Worm (Caenorhabditis elegans) whole organism, late embryonic: ENCODE results near the gene Y43F8A.1.

Source experiments
- C08G9.2 ChIP-seq: sonication (generic microtip); optimal IDR thresholded peaks from 2 replicates; lab custom pipeline; 2016; ENCODE audit warnings: mild to moderate bottlenecking, missing genetic modification characterization, moderate library complexity, missing compliant biosample characterization
- T23F11.4 ChIP-seq: fragments of 200-800 bp; sonication (Bioruptor generic); optimal IDR thresholded peaks from 2 replicates; lab custom pipeline; 2018; ENCODE audit warnings: mild to moderate bottlenecking, missing genetic modification characterization, missing compliant biosample characterization
- ahr-1 ChIP-seq: sonication (generic microtip); optimal IDR thresholded peaks from 2 replicates; lab custom pipeline; 2016; ENCODE audit warnings: missing genetic modification characterization, missing compliant biosample characterization
- ama-1 ChIP-seq: fragments of 150-350 bp; optimal IDR thresholded peaks from 2 replicates; lab custom pipeline; 2014
- ceh-14 ChIP-seq: sonication (generic microtip); optimal IDR thresholded peaks from 2 replicates; lab custom pipeline; 2016; ENCODE audit warnings: missing genotype, missing genetic modification characterization, missing compliant biosample characterization
- ceh-19 ChIP-seq: fragments of 200-800 bp; sonication (Bioruptor generic); optimal IDR thresholded peaks from 2 replicates; lab custom pipeline; 2018; ENCODE audit warnings: mild to moderate bottlenecking, missing genetic modification characterization, missing compliant biosample characterization
- ceh-22 ChIP-seq: sonication (generic microtip); optimal IDR thresholded peaks from 2 replicates; lab custom pipeline; 2017; ENCODE audit warnings: missing biosample characterization, missing genetic modification characterization
- ceh-24 ChIP-seq: sonication (generic microtip); optimal IDR thresholded peaks from 2 replicates; lab custom pipeline; 2016; ENCODE audit warnings: mild to moderate bottlenecking, missing genetic modification characterization, missing compliant biosample characterization
- ceh-30 ChIP-seq: fragments of 150-350 bp; optimal IDR thresholded peaks from 2 replicates; lab custom pipeline; 2014; ENCODE audit warnings: missing biosample characterization, missing genetic modification characterization
- ceh-45 ChIP-seq: fragments of 200-800 bp; sonication (Bioruptor generic); IDR thresholded peaks from 2 replicates; pipeline ENCODE4 v1.3.6; 2022; ENCODE audit warnings: missing genetic modification reagents, missing genetic modification characterization, missing compliant biosample characterization
- ceh-48 ChIP-seq: sonication (generic microtip); optimal IDR thresholded peaks from 2 replicates; lab custom pipeline; 2016; ENCODE audit warnings: missing genetic modification characterization, inconsistent platforms, missing compliant biosample characterization
- ceh-6 ChIP-seq: fragments of 200-800 bp; sonication (Bioruptor generic); optimal IDR thresholded peaks from 2 replicates; lab custom pipeline; 2018; ENCODE audit warnings: mild to moderate bottlenecking, missing genetic modification characterization, missing compliant biosample characterization
- dmd-4 ChIP-seq: sonication (generic microtip); optimal IDR thresholded peaks from 2 replicates; lab custom pipeline; 2016; ENCODE audit warnings: borderline replicate concordance, missing genetic modification characterization, missing compliant biosample characterization
- elt-2 ChIP-seq: sonication (generic microtip); optimal IDR thresholded peaks from 2 replicates; lab custom pipeline; 2016; ENCODE audit warnings: missing genetic modification reagents, missing genetic modification characterization, missing compliant biosample characterization
- elt-4 ChIP-seq: sonication (generic microtip); optimal IDR thresholded peaks from 2 replicates; lab custom pipeline; 2016; ENCODE audit warnings: missing genetic modification characterization, missing compliant biosample characterization
- ets-4 ChIP-seq: sonication (generic microtip); optimal IDR thresholded peaks from 2 replicates; lab custom pipeline; 2016; ENCODE audit warnings: missing genetic modification characterization, missing compliant biosample characterization
- eyg-1 ChIP-seq: sonication (generic microtip); optimal IDR thresholded peaks from 2 replicates; lab custom pipeline; 2016; ENCODE audit warnings: missing genotype, missing genetic modification characterization, missing compliant biosample characterization
- fkh-10 ChIP-seq: fragments of 150-350 bp; optimal IDR thresholded peaks from 2 replicates; lab custom pipeline; 2014; ENCODE audit warnings: missing biosample characterization, missing genetic modification reagents, missing genetic modification characterization
- hlh-13 ChIP-seq: fragments of 200-800 bp; sonication (Bioruptor generic); optimal IDR thresholded peaks from 2 replicates; lab custom pipeline; 2018; ENCODE audit warnings: mild to moderate bottlenecking, missing genetic modification characterization, missing compliant biosample characterization
- hlh-6 ChIP-seq: sonication (generic microtip); optimal IDR thresholded peaks from 2 replicates; lab custom pipeline; 2016; ENCODE audit warnings: missing genotype, missing genetic modification characterization, missing compliant biosample characterization
- mec-3 ChIP-seq: sonication (generic microtip); optimal IDR thresholded peaks from 2 replicates; lab custom pipeline; 2016; ENCODE audit warnings: borderline replicate concordance, missing genetic modification characterization, missing compliant biosample characterization
- nfya-1 ChIP-seq: sonication (generic microtip); optimal IDR thresholded peaks from 2 replicates; lab custom pipeline; 2017; ENCODE audit warnings: missing genetic modification characterization, mild to moderate bottlenecking, missing compliant biosample characterization, antibody characterized with exemption, moderate library complexity
- nhr-11 ChIP-seq: fragments of 150-350 bp; optimal IDR thresholded peaks from 2 replicates; lab custom pipeline; 2014; ENCODE audit warnings: missing biosample characterization, missing genetic modification characterization
- nhr-232 ChIP-seq: sonication (generic microtip); optimal IDR thresholded peaks from 2 replicates; lab custom pipeline; 2016; ENCODE audit warnings: missing genetic modification characterization, missing compliant biosample characterization
- odd-2 ChIP-seq: sonication (generic microtip); optimal IDR thresholded peaks from 2 replicates; lab custom pipeline; 2017; ENCODE audit warnings: antibody characterized with exemption, mild to moderate bottlenecking, missing genetic modification characterization, missing compliant biosample characterization
- pag-3 ChIP-seq: sonication (generic microtip); optimal IDR thresholded peaks from 2 replicates; lab custom pipeline; 2016; ENCODE audit warnings: missing compliant biosample characterization, missing genetic modification characterization, borderline replicate concordance
- pax-1 ChIP-seq: fragments of 150-350 bp; optimal IDR thresholded peaks from 2 replicates; lab custom pipeline; 2014; ENCODE audit warnings: missing biosample characterization, missing genetic modification characterization
- pha-2 ChIP-seq: sonication (generic microtip); optimal IDR thresholded peaks from 2 replicates; lab custom pipeline; 2017; ENCODE audit warnings: mild to moderate bottlenecking, missing genetic modification characterization, missing compliant biosample characterization
- pha-4 ChIP-seq: fragments of 150-350 bp; optimal IDR thresholded peaks from 2 replicates; lab custom pipeline; 2018; ENCODE audit warnings: missing biosample characterization, missing genetic modification reagents, missing genetic modification characterization
- pqm-1 ChIP-seq: sonication (generic microtip); optimal IDR thresholded peaks from 2 replicates; lab custom pipeline; 2016; ENCODE audit warnings: missing genetic modification characterization, missing compliant biosample characterization
- ref-2 ChIP-seq: sonication (generic microtip); optimal IDR thresholded peaks from 2 replicates; lab custom pipeline; 2016; ENCODE audit warnings: missing genetic modification characterization, missing compliant biosample characterization
- rnt-1 ChIP-seq: sonication (generic microtip); optimal IDR thresholded peaks from 2 replicates; lab custom pipeline; 2016; ENCODE audit warnings: missing genetic modification characterization, missing compliant biosample characterization
- sdc-2 ChIP-seq: sonication (generic microtip); optimal IDR thresholded peaks from 2 replicates; lab custom pipeline; 2016; ENCODE audit warnings: missing genotype, missing genetic modification characterization, missing compliant biosample characterization
- sox-2 ChIP-seq: fragments of 200-800 bp; sonication (Bioruptor generic); IDR thresholded peaks from 2 replicates; pipeline ENCODE4 v1.3.6; 2022; ENCODE audit warnings: missing genetic modification reagents, missing genetic modification characterization, missing compliant biosample characterization
- sox-4 ChIP-seq: sonication (generic microtip); optimal IDR thresholded peaks from 2 replicates; lab custom pipeline; 2017; ENCODE audit warnings: mild to moderate bottlenecking, missing genetic modification characterization, inconsistent platforms, missing compliant biosample characterization
- syd-9 ChIP-seq: sonication (generic microtip); optimal IDR thresholded peaks from 2 replicates; lab custom pipeline; 2016; ENCODE audit warnings: mild to moderate bottlenecking, missing genetic modification characterization, moderate library complexity, missing compliant biosample characterization
- tbx-2 ChIP-seq: sonication (generic microtip); optimal IDR thresholded peaks from 2 replicates; lab custom pipeline; 2016; ENCODE audit warnings: missing genetic modification characterization, missing compliant biosample characterization
- unc-55 ChIP-seq: sonication (generic microtip); optimal IDR thresholded peaks from 2 replicates; lab custom pipeline; 2017; ENCODE audit warnings: missing biosample characterization, missing genetic modification reagents, missing genetic modification characterization
- zip-5 ChIP-seq: sonication (generic microtip); optimal IDR thresholded peaks from 2 replicates; lab custom pipeline; 2016; ENCODE audit warnings: missing genetic modification characterization, missing compliant biosample characterization

The Y43F8A.1 gene

DNA sequence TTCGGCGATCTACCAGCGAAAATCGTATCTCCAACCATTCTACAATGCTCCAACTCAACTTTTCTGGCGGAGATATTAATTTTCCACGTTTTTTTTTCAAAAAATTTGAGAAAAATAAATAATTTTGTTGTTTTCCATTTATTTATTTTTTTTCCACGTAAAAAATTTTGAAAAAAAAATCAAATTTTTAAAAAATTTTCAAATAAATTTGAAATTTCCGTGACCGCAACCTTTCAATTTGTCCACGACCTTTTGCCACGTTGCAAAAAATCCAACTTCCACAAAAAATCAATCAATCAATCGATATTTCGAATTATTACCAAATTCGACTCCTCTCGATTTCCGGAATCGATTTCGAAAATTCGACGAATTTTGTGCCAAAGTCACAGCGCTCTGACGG is 964 bp downstream of the Y43F8A.1 start, which contains the start of gene Y43F8A.2:
Gene Y43F8A.2 (plus strand): TSS at position 301 of the 400 bp plus-strand sequence.
- no peak for TF ChIP-seq nfya-1 (tag; lab: Kevin White, UChicago)
- no peak for TF ChIP-seq ceh-14 (tag; lab: Kevin White, UChicago)
- no peak for TF ChIP-seq dmd-4 (tag; lab: Kevin White, UChicago)
- no peak for TF ChIP-seq pax-1 (tag; lab: Kevin White, UChicago)
- no peak for TF ChIP-seq ama-1 (lab: Kevin White, UChicago)
- TF ChIP-seq unc-55 = no peak
- TF ChIP-seq pqm-1 (tag; lab: Kevin White, UChicago) = no peak

- TF ChIP-seq fkh-10 (GFP tag; lab: Kevin White, UChicago) = no peak
- TF ChIP-seq ceh-24 (tag; lab: Kevin White, UChicago) = peak; percentile 10
- TF ChIP-seq hlh-13 (GFP tag; lab: Kevin White, UChicago) = no peak
- no peak for TF ChIP-seq ceh-30
- no peak for TF ChIP-seq ets-4
- TF ChIP-seq T23F11.4 (GFP tag; lab: Kevin White, UChicago) = no peak
- no peak for TF ChIP-seq ceh-22 (tag; lab: Kevin White, UChicago)
- TF ChIP-seq C08G9.2 (tag; lab: Kevin White, UChicago) = no peak
- no peak for TF ChIP-seq sox-2
- peak; percentile 54 for TF ChIP-seq pag-3
- no peak for TF ChIP-seq sox-4
- no peak for TF ChIP-seq eyg-1 (tag; lab: Kevin White, UChicago)
- TF ChIP-seq ref-2 (tag; lab: Kevin White, UChicago) = no peak
- no peak for TF ChIP-seq rnt-1 (tag; lab: Kevin White, UChicago)
- no peak for TF ChIP-seq odd-2
- TF ChIP-seq pax-1 (tag; lab: Kevin White, UChicago) = no peak
Observed at ce11 chrV:19371777-19372176, 1.5 kb downstream of the Y43F8A.1 start.

ce11 chrV:19377014-19377494 is 6.8 kb downstream of the Y43F8A.1 start, which contains the start of gene nceh-1:
Gene nceh-1, plus strand, starts transcription at chrV:19377444.
- TF ChIP-seq elt-2 (tag; lab: Kevin White, UChicago) (peak; percentile 37), sdc-2 (tag; lab: Kevin White, UChicago) (no peak), hlh-6 (no peak), ceh-6 (GFP tag; lab: Kevin White, UChicago) (no peak)

- no peak for TF ChIP-seq ceh-48 (tag; lab: Kevin White, UChicago)
- no peak for TF ChIP-seq ceh-19 (GFP tag; lab: Kevin White, UChicago)
- TF ChIP-seq pha-2 = no peak
- TF ChIP-seq nfya-1 (tag; lab: Kevin White, UChicago) = no peak
- TF ChIP-seq T23F11.4 (GFP tag; lab: Kevin White, UChicago) = no peak
- no peak for TF ChIP-seq ref-2 (tag; lab: Kevin White, UChicago)
- no peak for TF ChIP-seq sox-2
- TF ChIP-seq ama-1 (lab: Kevin White, UChicago) = no peak
- no peak for TF ChIP-seq ceh-6 (GFP tag; lab: Kevin White, UChicago)
- no peak for TF ChIP-seq ceh-24 (tag; lab: Kevin White, UChicago)
- TF ChIP-seq ceh-45 (GFP tag; lab: Robert Waterston, UW) = no peak
- TF ChIP-seq ceh-30 = no peak
- TF ChIP-seq sdc-2 (tag; lab: Kevin White, UChicago) = no peak
Observed at ce11 chrV:19380968-19381367, 10.7 kb downstream of the Y43F8A.1 start, which contains the start of gene srw-84. Gene srw-84, plus strand, starts transcription at chrV:19381268.

- no peak for TF ChIP-seq ceh-22 (tag; lab: Kevin White, UChicago)
- TF ChIP-seq hlh-13 (GFP tag; lab: Kevin White, UChicago) = no peak
- no peak for TF ChIP-seq sox-2
- TF ChIP-seq elt-4 = no peak
- no peak for TF ChIP-seq zip-5 (tag; lab: Kevin White, UChicago)
- TF ChIP-seq nhr-11 (tag; lab: Kevin White, UChicago) = no peak
- TF ChIP-seq pag-3 = no peak
- TF ChIP-seq syd-9 (tag; lab: Kevin White, UChicago) = no peak
- no peak for TF ChIP-seq pha-4 (tag; lab: Kevin White, UChicago)
- TF ChIP-seq ref-2 (tag; lab: Kevin White, UChicago) = no peak
- no peak for TF ChIP-seq nhr-232 (tag; lab: Kevin White, UChicago)
- no peak for TF ChIP-seq mec-3 (tag; lab: Kevin White, UChicago)
- no peak for TF ChIP-seq tbx-2 (tag; lab: Kevin White, UChicago)
- no peak for TF ChIP-seq dmd-4 (tag; lab: Kevin White, UChicago)
- TF ChIP-seq ahr-1 (tag; lab: Kevin White, UChicago) = no peak
Observed at ce11 chrV:19390029-19390428, 19.7 kb downstream of the Y43F8A.1 start, which contains the start of gene slcr-46.2. Gene slcr-46.2, minus strand, starts transcription at chrV:19390129.
